Worm (Caenorhabditis elegans) whole organism, L4 larva: ENCODE data around the gene F28B12.1.

Experiments used
- F49E8.2 ChIP-seq: sonication (generic microtip); optimal IDR thresholded peaks from 2 replicates; lab custom pipeline; 2016; ENCODE audit warnings: missing compliant biosample characterization, mild to moderate bottlenecking, missing genetic modification characterization, borderline replicate concordance
- Y48G9A.11 ChIP-seq: fragments of 200-800 bp; sonication (Bioruptor generic); IDR thresholded peaks from 2 replicates; pipeline ENCODE4 v1.3.6; 2022; ENCODE audit warnings: missing genetic modification reagents, missing genetic modification characterization, missing compliant biosample characterization
- Y75B8A.6 ChIP-seq: fragments of 200-800 bp; sonication (Bioruptor generic); IDR thresholded peaks from 2 replicates; pipeline ENCODE4 v1.3.6; 2022; ENCODE audit warnings: missing genetic modification reagents, missing genetic modification characterization, missing compliant biosample characterization
- ZK337.2 ChIP-seq: fragments of 200-800 bp; sonication (Bioruptor generic); IDR thresholded peaks from 2 replicates; pipeline ENCODE4 v1.3.6; 2022; ENCODE audit warnings: missing genetic modification reagents, missing genetic modification characterization, missing compliant biosample characterization
- aly-2 ChIP-seq: sonication (generic microtip); optimal IDR thresholded peaks from 2 replicates; lab custom pipeline; 2018; ENCODE audit warnings: missing biosample characterization, missing genetic modification characterization
- arid-1 ChIP-seq: fragments of 200-800 bp; sonication (Bioruptor generic); conservative IDR thresholded peaks from 2 replicates; pipeline ENCODE4 v1.3.6; 2022; ENCODE audit warnings: missing genetic modification reagents, missing genetic modification characterization, missing compliant biosample characterization
- attf-4 ChIP-seq: sonication (generic microtip); optimal IDR thresholded peaks from 3 replicates; lab custom pipeline; 2017; ENCODE audit warnings: missing biosample characterization, missing genetic modification characterization
- ceh-32 ChIP-seq: sonication (generic microtip); optimal IDR thresholded peaks from 2 replicates; lab custom pipeline; 2016; ENCODE audit warnings: mild to moderate bottlenecking, missing genetic modification characterization, missing compliant biosample characterization; ENCODE audit not compliant: poor library complexity
- ceh-44 ChIP-seq: fragments of 200-800 bp; sonication (Bioruptor generic); IDR thresholded peaks from 2 replicates; pipeline ENCODE4 v1.3.6; 2022; ENCODE audit warnings: missing genetic modification reagents, missing genetic modification characterization, missing compliant biosample characterization
- ceh-62 ChIP-seq: sonication (generic microtip); optimal IDR thresholded peaks from 2 replicates; lab custom pipeline; 2017; ENCODE audit warnings: missing biosample characterization, missing genetic modification characterization
- ces-1 ChIP-seq: fragments of 150-350 bp; sonication (generic microtip); optimal IDR thresholded peaks from 4 replicates; lab custom pipeline; 2014; ENCODE audit warnings: missing biosample characterization, missing genetic modification reagents, missing genetic modification characterization
- daf-12 ChIP-seq: fragments of 150-350 bp; optimal IDR thresholded peaks from 2 replicates; lab custom pipeline; 2014; ENCODE audit warnings: missing biosample characterization, missing genetic modification reagents, missing genetic modification characterization
- daf-16 ChIP-seq, 3 experiments: sonication (generic microtip); optimal IDR thresholded peaks; 2 replicates each; lab custom pipeline; 2016 to 2017; ENCODE audit warnings: missing genetic modification characterization in 3 of 3, missing genetic modification reagents in 3 of 3, mild to moderate bottlenecking in 2 of 3, missing compliant biosample characterization in 2 of 3, missing biosample characterization in 1 of 3, moderate library complexity in 1 of 3
- daf-19 ChIP-seq: fragments of 200-800 bp; sonication (Bioruptor generic); conservative IDR thresholded peaks from 2 replicates; pipeline ENCODE4 v1.3.6; 2022; ENCODE audit warnings: missing genetic modification characterization, missing compliant biosample characterization
- dpl-1 ChIP-seq: fragments of 150-350 bp; optimal IDR thresholded peaks from 2 replicates; lab custom pipeline; 2014; ENCODE audit warnings: missing biosample characterization, missing genetic modification reagents, missing genetic modification characterization
- dve-1 ChIP-seq: sonication (generic microtip); optimal IDR thresholded peaks from 2 replicates; lab custom pipeline; 2017; ENCODE audit warnings: antibody characterized with exemption, mild to moderate bottlenecking, missing genetic modification characterization, missing compliant biosample characterization; ENCODE audit not compliant: insufficient read depth
- egl-43 ChIP-seq: fragments of 200-800 bp; sonication (Bioruptor generic); IDR thresholded peaks from 2 replicates; pipeline ENCODE4 v1.3.6; 2022; ENCODE audit warnings: missing genetic modification reagents, missing genetic modification characterization, missing compliant biosample characterization
- fos-1 ChIP-seq: fragments of 150-350 bp; optimal IDR thresholded peaks from 2 replicates; lab custom pipeline; 2014; ENCODE audit warnings: missing biosample characterization, missing genetic modification characterization
- hif-1 ChIP-seq, 2 experiments: sonication (generic microtip); optimal IDR thresholded peaks; 2 replicates each; lab custom pipeline; 2016 to 2017; ENCODE audit warnings: missing compliant biosample characterization in 2 of 2, missing genetic modification characterization in 2 of 2, missing genetic modification reagents in 2 of 2, missing genotype in 2 of 2, mild to moderate bottlenecking in 1 of 2
- hlh-11 ChIP-seq: fragments of 200-800 bp; sonication (Bioruptor generic); optimal IDR thresholded peaks from 2 replicates; lab custom pipeline; 2018; ENCODE audit warnings: mild to moderate bottlenecking, missing genetic modification characterization, missing compliant biosample characterization
- hmg-1.1 ChIP-seq: fragments of 200-800 bp; sonication (Bioruptor generic); IDR thresholded peaks from 2 replicates; pipeline ENCODE4 v1.3.6; 2022; ENCODE audit warnings: missing genetic modification reagents, missing genetic modification characterization, missing compliant biosample characterization
- lin-1 ChIP-seq: fragments of 200-800 bp; sonication (Bioruptor generic); IDR thresholded peaks from 2 replicates; pipeline ENCODE4 v1.3.6; 2022; ENCODE audit warnings: missing genetic modification reagents, missing genetic modification characterization, missing compliant biosample characterization
- lin-29 ChIP-seq: fragments of 200-800 bp; sonication (Bioruptor generic); IDR thresholded peaks from 2 replicates; pipeline ENCODE4 v1.3.6; 2022; ENCODE audit warnings: missing genetic modification reagents, missing genetic modification characterization, missing compliant biosample characterization
- madf-5 ChIP-seq, 2 experiments: fragments of 200-800 bp; sonication (Bioruptor generic); IDR thresholded peaks; 2 replicates each; pipeline ENCODE4 v1.3.6; 2022; ENCODE audit warnings: missing compliant biosample characterization in 2 of 2, missing genetic modification characterization in 2 of 2
- mdt-29 ChIP-seq: fragments of 200-800 bp; sonication (Bioruptor generic); IDR thresholded peaks from 2 replicates; pipeline ENCODE4 v1.3.6; 2022; ENCODE audit warnings: missing genetic modification reagents, missing genetic modification characterization, missing compliant biosample characterization
- mes-2 ChIP-seq: sonication (generic microtip); optimal IDR thresholded peaks from 2 replicates; lab custom pipeline; 2016; ENCODE audit warnings: missing genotype, mild to moderate bottlenecking, missing genetic modification characterization, missing compliant biosample characterization; ENCODE audit not compliant: poor library complexity, severe bottlenecking
- mxl-2 ChIP-seq: fragments of 200-800 bp; sonication (Bioruptor generic); conservative IDR thresholded peaks from 2 replicates; pipeline ENCODE4 v1.3.6; 2022; ENCODE audit warnings: missing genetic modification reagents, missing genetic modification characterization, missing compliant biosample characterization
- mxl-3 ChIP-seq: fragments of 200-800 bp; sonication (Bioruptor generic); optimal IDR thresholded peaks from 2 replicates; lab custom pipeline; 2018; ENCODE audit warnings: mild to moderate bottlenecking, missing genetic modification characterization, missing compliant biosample characterization
- nhr-10 ChIP-seq: fragments of 150-350 bp; optimal IDR thresholded peaks from 2 replicates; lab custom pipeline; 2014; ENCODE audit warnings: missing biosample characterization, missing genetic modification characterization
- nhr-102 ChIP-seq: sonication (generic microtip); optimal IDR thresholded peaks from 2 replicates; lab custom pipeline; 2016; ENCODE audit warnings: mild to moderate bottlenecking, missing genetic modification characterization, moderate library complexity, missing compliant biosample characterization
- nhr-11 ChIP-seq: fragments of 150-350 bp; optimal IDR thresholded peaks from 2 replicates; lab custom pipeline; 2014; ENCODE audit warnings: missing biosample characterization, missing genetic modification characterization
- nhr-25 ChIP-seq: sonication (generic microtip); optimal IDR thresholded peaks from 2 replicates; lab custom pipeline; 2017; ENCODE audit warnings: missing genetic modification characterization, mild to moderate bottlenecking, missing compliant biosample characterization, antibody characterized with exemption, moderate library complexity, borderline replicate concordance; ENCODE audit not compliant: insufficient read depth
- nhr-28 ChIP-seq: fragments of 150-350 bp; optimal IDR thresholded peaks from 2 replicates; lab custom pipeline; 2014; ENCODE audit warnings: missing biosample characterization, missing genetic modification characterization
- nhr-6 ChIP-seq: fragments of 150-350 bp; optimal IDR thresholded peaks from 2 replicates; lab custom pipeline; 2014; ENCODE audit warnings: missing biosample characterization, missing genetic modification characterization
- pha-4 ChIP-seq, 2 experiments: fragments of 150-350 bp in 1 of 2; fragments of 200-800 bp in 1 of 2; sonication (Bioruptor generic) in 1 of 2; IDR thresholded peaks in 1 of 2; optimal IDR thresholded peaks in 1 of 2; 2 replicates each; pipeline versions ENCODE4 v1.3.6 to Lab custom; 2014 to 2022; ENCODE audit warnings: missing genetic modification characterization in 2 of 2, missing genetic modification reagents in 2 of 2, missing biosample characterization in 1 of 2, missing compliant biosample characterization in 1 of 2
- pqm-1 ChIP-seq: sonication (generic microtip); optimal IDR thresholded peaks from 2 replicates; lab custom pipeline; 2017; ENCODE audit warnings: missing biosample characterization, missing genetic modification characterization
- rbr-2 ChIP-seq: sonication (generic microtip); optimal IDR thresholded peaks from 2 replicates; lab custom pipeline; 2016; ENCODE audit warnings: missing genotype, missing genetic modification characterization, missing compliant biosample characterization
- saeg-2 ChIP-seq: fragments of 200-800 bp; sonication (Bioruptor generic); IDR thresholded peaks from 2 replicates; pipeline ENCODE4 v1.3.6; 2022; ENCODE audit warnings: missing genetic modification reagents, missing genetic modification characterization, missing compliant biosample characterization
- sdz-12 ChIP-seq: fragments of 200-800 bp; sonication (Bioruptor generic); optimal IDR thresholded peaks from 2 replicates; lab custom pipeline; 2018; ENCODE audit warnings: mild to moderate bottlenecking, missing genetic modification characterization, missing compliant biosample characterization
- snpc-4 ChIP-seq: fragments of 150-350 bp; optimal IDR thresholded peaks from 2 replicates; lab custom pipeline; 2014; ENCODE audit warnings: missing biosample characterization, missing genetic modification characterization
- spr-3 ChIP-seq: fragments of 200-800 bp; sonication (Bioruptor generic); optimal IDR thresholded peaks from 2 replicates; lab custom pipeline; 2018; ENCODE audit warnings: mild to moderate bottlenecking, missing genetic modification characterization, missing compliant biosample characterization
- tag-97 ChIP-seq: fragments of 200-800 bp; sonication (Bioruptor generic); IDR thresholded peaks from 2 replicates; pipeline ENCODE4 v1.3.6; 2022; ENCODE audit warnings: missing genetic modification characterization, missing compliant biosample characterization
- unc-130 ChIP-seq: sonication (generic microtip); optimal IDR thresholded peaks from 2 replicates; lab custom pipeline; 2016; ENCODE audit warnings: missing genetic modification reagents, missing genetic modification characterization, missing compliant biosample characterization
- vab-7 ChIP-seq: fragments of 200-800 bp; sonication (Bioruptor generic); IDR thresholded peaks from 2 replicates; pipeline ENCODE4 v1.3.6; 2022; ENCODE audit warnings: missing genetic modification reagents, missing genetic modification characterization, missing compliant biosample characterization
- zfp-3 ChIP-seq: fragments of 200-800 bp; sonication (Bioruptor generic); conservative IDR thresholded peaks from 2 replicates; pipeline ENCODE4 v1.3.6; 2022; ENCODE audit warnings: missing genetic modification reagents, missing genetic modification characterization, missing compliant biosample characterization
- zip-11 ChIP-seq: fragments of 200-800 bp; sonication (Bioruptor generic); IDR thresholded peaks from 2 replicates; pipeline ENCODE4 v1.3.6; 2022; ENCODE audit warnings: missing genetic modification characterization, missing compliant biosample characterization
- ztf-7 ChIP-seq: fragments of 150-350 bp; optimal IDR thresholded peaks from 2 replicates; lab custom pipeline; 2014; ENCODE audit warnings: missing biosample characterization, missing genetic modification characterization

F28B12.1 gene

DNA sequence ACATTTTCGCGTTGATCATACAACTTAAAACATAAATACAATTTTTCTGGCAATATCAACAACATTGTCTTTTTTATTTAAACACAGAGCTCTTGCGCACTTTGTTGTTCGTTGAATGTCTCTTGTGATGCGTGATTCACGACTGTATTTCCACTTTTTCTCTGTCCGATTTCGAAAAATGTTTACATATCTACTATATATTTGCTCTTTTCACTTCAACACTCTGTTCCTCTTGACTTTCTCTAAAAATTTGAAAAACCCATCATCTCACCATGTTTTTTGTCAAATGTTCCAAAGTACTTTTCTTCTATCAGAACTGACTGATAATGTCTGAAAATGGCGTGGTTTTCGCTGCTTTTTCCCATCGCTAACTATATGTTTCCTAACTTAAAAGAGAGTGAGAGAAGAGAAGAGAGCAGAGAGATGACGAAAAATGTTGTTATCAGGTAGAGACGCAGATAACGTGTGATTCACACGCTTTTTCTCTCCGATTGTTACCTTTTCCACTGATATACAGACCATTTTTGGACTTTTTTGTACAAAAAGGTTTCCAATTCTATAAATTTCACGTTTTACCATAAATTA lies 30.7 kb upstream of the F28B12.1 start (continued):
- no peak for TF ChIP-seq hmg-1.1 (GFP tag; lab: Robert Waterston, UW)
- no peak for TF ChIP-seq daf-12 (tag; lab: Kevin White, UChicago)
- TF ChIP-seq egl-43 (GFP tag; lab: Robert Waterston, UW), result no peak
- no peak for TF ChIP-seq aly-2 (tag; lab: Kevin White, UChicago)
- TF ChIP-seq ces-1 (GFP tag; lab: Kevin White, UChicago), result no peak
- no peak for TF ChIP-seq ceh-62 (tag; lab: Kevin White, UChicago)
- no peak for TF ChIP-seq nhr-11 (tag; lab: Kevin White, UChicago)
- TF ChIP-seq daf-19 (GFP tag; lab: Robert Waterston, UW), result no peak
- peak; percentile 47 for TF ChIP-seq nhr-6 (tag; lab: Kevin White, UChicago)
- no peak for TF ChIP-seq Y75B8A.6 (GFP tag; lab: Robert Waterston, UW)
- no peak for TF ChIP-seq ztf-7 (tag; lab: Kevin White, UChicago)
- peak; percentile 29 for TF ChIP-seq mes-2 (tag; lab: Kevin White, UChicago)
- no peak for TF ChIP-seq mdt-29 (GFP tag; lab: Robert Waterston, UW)
- no peak for TF ChIP-seq lin-29
- TF ChIP-seq mxl-2 (GFP tag; lab: Robert Waterston, UW), result no peak
- TF ChIP-seq F49E8.2 (tag; lab: Kevin White, UChicago), result no peak
- TF ChIP-seq dpl-1 (GFP tag; lab: Kevin White, UChicago), result no peak
- TF ChIP-seq vab-7 (GFP tag; lab: Robert Waterston, UW), result no peak
- TF ChIP-seq nhr-102, result no peak
- no peak for TF ChIP-seq pha-4 (GFP tag; IDR thresholded peaks at IDR 0.05; lab: Robert Waterston, UW)
- TF ChIP-seq pha-4 (tag; optimal IDR thresholded peaks at IDR 0.05; lab: Kevin White, UChicago), result no peak
- no peak for TF ChIP-seq ceh-44 (GFP tag; lab: Robert Waterston, UW)
- TF ChIP-seq mxl-3, result peak; percentile 64
- peak in 1 of 2 experiments; percentile 16 for TF ChIP-seq daf-16 (GFP tag; optimal IDR thresholded peaks at IDR 0.05; lab: Kevin White, UChicago)
- TF ChIP-seq daf-16 (tag; optimal IDR thresholded peaks at IDR 0.05; lab: Kevin White, UChicago), result peak; percentile 92
- TF ChIP-seq sdz-12, result no peak
- no peak for TF ChIP-seq arid-1 (GFP tag; lab: Robert Waterston, UW)
- TF ChIP-seq saeg-2, result no peak
- TF ChIP-seq tag-97 (GFP tag; lab: Robert Waterston, UW), result no peak
- no peak for TF ChIP-seq unc-130
- peak; percentile 88 for TF ChIP-seq dve-1 (tag; lab: Kevin White, UChicago)
- peak; percentile 34; the same call in 1 of the 2 replicates for TF ChIP-seq lin-1 (GFP tag; lab: Robert Waterston, UW)
- no peak for TF ChIP-seq ceh-32
- TF ChIP-seq, all 104 proteins: peak for 21

DNA sequence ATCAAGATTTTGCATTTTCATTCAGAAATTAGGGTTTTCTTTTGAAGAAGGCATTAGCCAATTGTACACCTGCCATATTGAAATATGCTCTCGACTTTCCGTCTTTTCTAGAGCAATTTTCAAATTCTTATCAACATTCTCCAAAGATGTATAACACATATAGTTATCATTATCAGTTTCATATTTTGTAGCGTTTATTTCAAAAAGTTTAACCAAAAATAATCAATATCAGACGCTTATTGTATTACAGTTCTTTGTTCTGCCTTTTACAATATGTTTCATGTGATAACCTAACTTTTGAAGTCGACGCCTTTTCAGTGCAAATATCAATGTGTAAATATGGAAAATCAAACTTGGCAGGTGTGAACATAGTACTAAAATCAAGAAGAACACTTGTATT lies 28.8 kb upstream of the F28B12.1 start:
- TF ChIP-seq nhr-28 (tag; lab: Kevin White, UChicago) (peak; percentile 83), zfp-3 (GFP tag; lab: Robert Waterston, UW) (no peak), attf-4 (tag; lab: Kevin White, UChicago) (no peak), daf-16 (GFP tag; optimal IDR thresholded peaks at IDR 0.05; lab: Kevin White, UChicago) (no peak), daf-16 (tag; optimal IDR thresholded peaks at IDR 0.05; lab: Kevin White, UChicago) (peak; percentile 34), ZK337.2 (no peak), ztf-7 (tag; lab: Kevin White, UChicago) (no peak), ceh-44 (GFP tag; lab: Robert Waterston, UW) (no peak), madf-5 (GFP tag; IDR thresholded peaks at IDR 0.05; lab: Robert Waterston, UW) (no peak), hif-1 (tag; optimal IDR thresholded peaks at IDR 0.05; lab: Kevin White, UChicago) (no peak), snpc-4 (tag; lab: Kevin White, UChicago) (no peak), rbr-2 (no peak), Y48G9A.11 (no peak), zip-11 (GFP tag; lab: Robert Waterston, UW) (no peak), pqm-1 (peak; percentile 11), mdt-29 (GFP tag; lab: Robert Waterston, UW) (no peak), vab-7 (GFP tag; lab: Robert Waterston, UW) (no peak), spr-3 (no peak), nhr-25 (tag; lab: Kevin White, UChicago) (no peak), hlh-11 (tag; lab: Kevin White, UChicago) (peak; percentile 41), dve-1 (tag; lab: Kevin White, UChicago) (peak; percentile 58), lin-1 (GFP tag; lab: Robert Waterston, UW) (no peak), Y75B8A.6 (GFP tag; lab: Robert Waterston, UW) (no peak), nhr-10 (tag; lab: Kevin White, UChicago) (no peak), fos-1 (tag; lab: Kevin White, UChicago) (no peak)
